Worm (Caenorhabditis elegans) whole organism, late embryonic: ENCODE results near the gene fil-2.

Source experiments
- K09A11.1 ChIP-seq: sonication (generic microtip); optimal IDR thresholded peaks from 2 replicates; lab custom pipeline; 2017; ENCODE audit warnings: antibody characterized with exemption, mild to moderate bottlenecking, missing genetic modification characterization, missing compliant biosample characterization; ENCODE audit not compliant: insufficient read depth
- fkh-10 ChIP-seq: fragments of 150-350 bp; optimal IDR thresholded peaks from 2 replicates; lab custom pipeline; 2014; ENCODE audit warnings: missing biosample characterization, missing genetic modification reagents, missing genetic modification characterization
- pqm-1 ChIP-seq: sonication (generic microtip); optimal IDR thresholded peaks from 2 replicates; lab custom pipeline; 2016; ENCODE audit warnings: missing genetic modification characterization, missing compliant biosample characterization
- tbx-7 ChIP-seq: sonication (generic microtip); optimal IDR thresholded peaks from 2 replicates; lab custom pipeline; 2016; ENCODE audit warnings: missing genotype, missing genetic modification characterization, missing compliant biosample characterization
- ztf-16 ChIP-seq: sonication (generic microtip); optimal IDR thresholded peaks from 2 replicates; lab custom pipeline; 2017; ENCODE audit warnings: missing genetic modification characterization, missing compliant biosample characterization

DNA sequence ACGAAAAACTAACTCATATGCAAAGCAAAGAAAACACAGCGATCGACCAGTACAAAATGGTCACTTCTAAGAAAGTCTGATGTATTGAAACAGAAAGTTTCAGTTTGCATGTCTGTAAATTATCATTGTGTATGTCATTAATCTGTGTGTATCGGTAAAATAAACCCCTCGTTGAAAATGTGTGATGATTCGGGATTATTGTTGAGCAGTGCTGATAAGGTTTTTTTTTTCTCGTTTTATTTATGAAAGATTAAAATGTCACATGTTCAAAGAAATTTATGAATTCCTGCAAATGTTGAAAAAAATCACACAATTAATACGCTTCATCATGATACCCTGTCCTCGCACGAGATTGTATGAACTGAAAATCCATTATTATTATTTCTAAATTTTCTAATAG lies 1.2 kb downstream of the fil-2 start:
- TF ChIP-seq pqm-1 (tag; lab: Kevin White, UChicago) (no peak), fkh-10 (GFP tag; lab: Kevin White, UChicago) (no peak), K09A11.1 (no peak), tbx-7 (tag; lab: Kevin White, UChicago) (no peak), ztf-16 (tag; lab: Kevin White, UChicago) (no peak)
